Worm (Caenorhabditis elegans): ENCODE measurements around the gene str-116.

The str-116 gene

DNA sequence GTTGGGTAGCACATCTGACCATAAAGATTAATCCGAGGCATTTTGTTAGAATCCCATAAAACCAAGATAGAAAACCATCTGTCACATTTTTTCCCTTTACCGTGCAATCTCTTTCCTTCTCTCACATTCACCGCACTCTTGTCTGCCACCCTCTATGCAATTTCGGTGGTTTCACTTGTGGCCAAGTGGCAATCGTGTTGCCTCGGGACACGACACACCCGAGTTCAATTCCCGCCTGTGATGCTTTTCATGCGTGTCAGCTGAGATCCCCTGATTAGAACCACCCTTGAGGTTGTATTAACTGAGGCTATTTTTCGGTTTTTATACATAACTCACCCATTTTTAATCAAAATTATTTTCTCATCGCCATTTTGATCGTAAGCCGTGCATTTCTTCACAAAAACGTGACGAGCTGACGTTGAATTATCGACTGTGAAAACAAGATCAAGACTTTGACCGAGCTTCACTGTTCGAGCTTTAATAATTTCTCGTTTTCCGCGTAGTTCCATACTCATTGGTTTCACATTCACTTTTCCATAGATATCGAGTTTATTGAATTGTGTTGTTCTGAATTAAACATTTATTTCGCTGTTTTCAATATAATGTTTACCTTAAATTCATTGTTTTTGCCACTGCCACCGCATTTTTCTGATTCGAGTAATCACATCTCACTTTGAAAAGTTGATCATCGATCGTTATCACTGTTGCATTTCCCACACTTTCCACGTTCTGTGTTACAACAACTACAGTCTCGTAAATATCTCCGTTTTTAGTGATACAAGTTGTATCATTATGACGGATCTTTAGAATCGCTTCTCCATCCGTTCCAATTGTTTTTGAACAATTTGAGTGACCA is 47.5 kb downstream of the str-116 start (continued):
- TF ChIP-seq Y79H2A.3 (GFP tag; conservative IDR thresholded peaks at IDR 0.05) (peak; percentile 93), B0035.1 (tag; optimal IDR thresholded peaks at IDR 0.05) (peak; percentile 92), F39B2.1 (GFP tag; IDR thresholded peaks at IDR 0.05) (peak; percentile 29; the same call in 1 of the 2 replicates), T26A5.8 (tag; optimal IDR thresholded peaks at IDR 0.05) (peak; percentile 99), ccch-3 (GFP tag; optimal IDR thresholded peaks at IDR 0.05) (peak; percentile 90), lin-26 (GFP tag; IDR thresholded peaks at IDR 0.05) (peak; percentile 100), akir-1 (GFP tag; optimal IDR thresholded peaks at IDR 0.05) (peak; percentile 86), aptf-3 (GFP tag; IDR thresholded peaks at IDR 0.05) (peak; percentile 97), bed-2 (GFP tag; IDR thresholded peaks at IDR 0.05) (peak; percentile 87), hlh-26 (GFP tag; conservative IDR thresholded peaks at IDR 0.05) (peak; percentile 84), zfh-2 (GFP tag; conservative IDR thresholded peaks at IDR 0.05) (peak; percentile 96), lin-40 (tag; optimal IDR thresholded peaks at IDR 0.05) (peak; percentile 85), rpc-1 (optimal IDR thresholded peaks at IDR 0.05) (peak; percentile 99), rpc-1 (tag; optimal IDR thresholded peaks at IDR 0.05) (peak; percentile 99), mcd-1 (GFP tag; IDR thresholded peaks at IDR 0.05) (peak; percentile 86), tbp1 (GFP tag; optimal IDR thresholded peaks at IDR 0.05) (peak; percentile 100), F33H1.4 (GFP tag; IDR thresholded peaks at IDR 0.05) (peak; percentile 67), ztf-18 (tag; optimal IDR thresholded peaks at IDR 0.05) (peak; percentile 88), bed-1 (GFP tag; IDR thresholded peaks at IDR 0.05) (peak; percentile 98), dox-1 (GFP tag; IDR thresholded peaks at IDR 0.05) (peak; percentile 98), ztf-3 (GFP tag; optimal IDR thresholded peaks at IDR 0.05) (peak; percentile 92), ceh-27 (GFP tag; optimal IDR thresholded peaks at IDR 0.05) (peak; percentile 99), mel-28 (tag; optimal IDR thresholded peaks at IDR 0.05; ENCODE audit: borderline replicate concordance) (peak; percentile 89), nfya-2 (GFP tag; IDR thresholded peaks at IDR 0.05) (peak; percentile 92; the same call in 1 of the 2 replicates), Y53F4B.3 (GFP tag; IDR thresholded peaks at IDR 0.05) (peak; percentile 84), F52B5.7 (tag; optimal IDR thresholded peaks at IDR 0.05) (peak; percentile 100), rec-8 (tag; optimal IDR thresholded peaks at IDR 0.05) (peak; percentile 94 to 98), F22D6.2 (tag; optimal IDR thresholded peaks at IDR 0.05) (peak; percentile 71), pha-4 (tag; optimal IDR thresholded peaks at IDR 0.05) (no peak), ceh-40 (GFP tag; IDR thresholded peaks at IDR 0.05) (peak; percentile 96), lag-1 (GFP tag; IDR thresholded peaks at IDR 0.05) (0 out of 2 replicates have a peak, but pooled peaks have one; percentile 71), die-1 (tag; optimal IDR thresholded peaks at IDR 0.05) (peak; percentile 98), cebp-2 (GFP tag; IDR thresholded peaks at IDR 0.05) (peak; percentile 99), lir-1 (GFP tag; conservative IDR thresholded peaks at IDR 0.05) (peak; percentile 83), tbx-9 (tag; optimal IDR thresholded peaks at IDR 0.05; ENCODE audit: borderline replicate concordance) (peak; percentile 98), xnd-1 (tag; optimal IDR thresholded peaks at IDR 0.05) (peak; percentile 29), repo-1 (tag; optimal IDR thresholded peaks at IDR 0.05) (peak; percentile 97), snpc-3.4 (tag; optimal IDR thresholded peaks at IDR 0.05) (peak; percentile 96), nhr-27 (tag; optimal IDR thresholded peaks at IDR 0.05) (peak; percentile 99), ceh-79 (tag; optimal IDR thresholded peaks at IDR 0.05) (peak; percentile 99), him-1 (tag; optimal IDR thresholded peaks at IDR 0.05) (peak; percentile 96), ekl-4 (GFP tag; IDR thresholded peaks at IDR 0.05) (peak; percentile 95), hmg-20 (GFP tag; IDR thresholded peaks at IDR 0.05) (peak; percentile 92), C17E4.6 (GFP tag; IDR thresholded peaks at IDR 0.05) (peak; percentile 94), aptf-2 (GFP tag; conservative IDR thresholded peaks at IDR 0.05) (peak; percentile 84), let-607 (tag; optimal IDR thresholded peaks at IDR 0.05) (peak; percentile 88 to 90), zim-3 (tag; optimal IDR thresholded peaks at IDR 0.05) (peak; percentile 99)
